Worm (Caenorhabditis elegans) whole organism, L4 larva: ENCODE measurements around the gene pyr-1.

ENCODE experiments used
- F26F4.8 ChIP-seq: fragments of 200-800 bp; sonication (Bioruptor generic); conservative IDR thresholded peaks from 2 replicates; pipeline ENCODE4 v1.3.6; 2022; ENCODE audit warnings: missing genetic modification characterization, missing compliant biosample characterization
- F44E2.7 ChIP-seq: fragments of 200-800 bp; sonication (Bioruptor generic); IDR thresholded peaks from 2 replicates; pipeline ENCODE4 v2.1.2; 2022; ENCODE audit warnings: missing genetic modification characterization, missing compliant biosample characterization
- Y75B8A.6 ChIP-seq: fragments of 200-800 bp; sonication (Bioruptor generic); IDR thresholded peaks from 2 replicates; pipeline ENCODE4 v1.3.6; 2022; ENCODE audit warnings: missing genetic modification reagents, missing genetic modification characterization, missing compliant biosample characterization
- ZK337.2 ChIP-seq: fragments of 200-800 bp; sonication (Bioruptor generic); IDR thresholded peaks from 2 replicates; pipeline ENCODE4 v1.3.6; 2022; ENCODE audit warnings: missing genetic modification reagents, missing genetic modification characterization, missing compliant biosample characterization
- aha-1 ChIP-seq: fragments of 150-350 bp; peaks from one replicate; lab custom pipeline; 2014; ENCODE audit warnings: missing biosample characterization, missing genetic modification characterization
- attf-4 ChIP-seq: sonication (generic microtip); optimal IDR thresholded peaks from 3 replicates; lab custom pipeline; 2017; ENCODE audit warnings: missing biosample characterization, missing genetic modification characterization
- ceh-44 ChIP-seq: fragments of 200-800 bp; sonication (Bioruptor generic); IDR thresholded peaks from 2 replicates; pipeline ENCODE4 v1.3.6; 2022; ENCODE audit warnings: missing genetic modification reagents, missing genetic modification characterization, missing compliant biosample characterization
- ceh-82 ChIP-seq: sonication (generic microtip); optimal IDR thresholded peaks from 2 replicates; lab custom pipeline; 2017; ENCODE audit warnings: missing biosample characterization, missing genetic modification characterization
- cey-2 ChIP-seq: sonication (generic microtip); optimal IDR thresholded peaks from 3 replicates; lab custom pipeline; 2017; ENCODE audit warnings: missing genetic modification characterization, mild to moderate bottlenecking, missing compliant biosample characterization, antibody characterized with exemption, borderline replicate concordance; ENCODE audit not compliant: insufficient read depth
- daf-16 ChIP-seq, 3 experiments: sonication (generic microtip); optimal IDR thresholded peaks; 2 replicates each; lab custom pipeline; 2016 to 2017; ENCODE audit warnings: missing genetic modification characterization in 3 of 3, missing genetic modification reagents in 3 of 3, mild to moderate bottlenecking in 2 of 3, missing compliant biosample characterization in 2 of 3, missing biosample characterization in 1 of 3, moderate library complexity in 1 of 3
- dve-1 ChIP-seq: sonication (generic microtip); optimal IDR thresholded peaks from 2 replicates; lab custom pipeline; 2017; ENCODE audit warnings: antibody characterized with exemption, mild to moderate bottlenecking, missing genetic modification characterization, missing compliant biosample characterization; ENCODE audit not compliant: insufficient read depth
- fos-1 ChIP-seq: fragments of 150-350 bp; optimal IDR thresholded peaks from 2 replicates; lab custom pipeline; 2014; ENCODE audit warnings: missing biosample characterization, missing genetic modification characterization
- hlh-11 ChIP-seq: fragments of 200-800 bp; sonication (Bioruptor generic); optimal IDR thresholded peaks from 2 replicates; lab custom pipeline; 2018; ENCODE audit warnings: mild to moderate bottlenecking, missing genetic modification characterization, missing compliant biosample characterization
- lin-29 ChIP-seq: fragments of 200-800 bp; sonication (Bioruptor generic); IDR thresholded peaks from 2 replicates; pipeline ENCODE4 v1.3.6; 2022; ENCODE audit warnings: missing genetic modification reagents, missing genetic modification characterization, missing compliant biosample characterization
- lsy-2 ChIP-seq, 2 experiments: fragments of 150-350 bp in 1 of 2; sonication (generic microtip) in 1 of 2; optimal IDR thresholded peaks; 2 replicates each; lab custom pipeline; 2014 to 2017; ENCODE audit warnings: missing biosample characterization in 2 of 2, missing genetic modification characterization in 2 of 2
- madf-9 ChIP-seq: fragments of 200-800 bp; sonication (Bioruptor generic); conservative IDR thresholded peaks from 2 replicates; pipeline ENCODE4 v1.3.6; 2022; ENCODE audit warnings: missing genetic modification reagents, missing genetic modification characterization, missing compliant biosample characterization
- mep-1 ChIP-seq: fragments of 150-350 bp; sonication (generic microtip); optimal IDR thresholded peaks from 3 replicates; lab custom pipeline; 2014; ENCODE audit warnings: missing biosample characterization, missing genetic modification characterization
- mes-2 ChIP-seq: sonication (generic microtip); optimal IDR thresholded peaks from 2 replicates; lab custom pipeline; 2016; ENCODE audit warnings: missing genotype, mild to moderate bottlenecking, missing genetic modification characterization, missing compliant biosample characterization; ENCODE audit not compliant: poor library complexity, severe bottlenecking
- nhr-10 ChIP-seq: fragments of 150-350 bp; optimal IDR thresholded peaks from 2 replicates; lab custom pipeline; 2014; ENCODE audit warnings: missing biosample characterization, missing genetic modification characterization
- nhr-111 ChIP-seq: fragments of 200-800 bp; sonication (Bioruptor generic); optimal IDR thresholded peaks from 2 replicates; lab custom pipeline; 2018; ENCODE audit warnings: mild to moderate bottlenecking, missing genetic modification characterization, missing compliant biosample characterization
- nhr-237 ChIP-seq: sonication (generic microtip); optimal IDR thresholded peaks from 2 replicates; lab custom pipeline; 2017; ENCODE audit warnings: missing biosample characterization, missing genetic modification characterization
- nhr-28 ChIP-seq: fragments of 150-350 bp; optimal IDR thresholded peaks from 2 replicates; lab custom pipeline; 2014; ENCODE audit warnings: missing biosample characterization, missing genetic modification characterization
- nhr-41 ChIP-seq: fragments of 200-800 bp; sonication (Bioruptor generic); IDR thresholded peaks from 2 replicates; pipeline ENCODE4 v1.3.6; 2022; ENCODE audit warnings: missing genetic modification reagents, missing genetic modification characterization, missing compliant biosample characterization
- nhr-42 ChIP-seq: fragments of 200-800 bp; sonication (Bioruptor generic); IDR thresholded peaks from 2 replicates; pipeline ENCODE4 v1.3.6; 2022; ENCODE audit warnings: missing genetic modification characterization, missing compliant biosample characterization
- nhr-48 ChIP-seq: sonication (generic microtip); optimal IDR thresholded peaks from 2 replicates; lab custom pipeline; 2016; ENCODE audit warnings: mild to moderate bottlenecking, missing genetic modification characterization, missing compliant biosample characterization
- pha-4 ChIP-seq, 2 experiments: fragments of 150-350 bp in 1 of 2; fragments of 200-800 bp in 1 of 2; sonication (Bioruptor generic) in 1 of 2; IDR thresholded peaks in 1 of 2; optimal IDR thresholded peaks in 1 of 2; 2 replicates each; pipeline versions ENCODE4 v1.3.6 to Lab custom; 2014 to 2022; ENCODE audit warnings: missing genetic modification characterization in 2 of 2, missing genetic modification reagents in 2 of 2, missing biosample characterization in 1 of 2, missing compliant biosample characterization in 1 of 2
- pqm-1 ChIP-seq: sonication (generic microtip); optimal IDR thresholded peaks from 2 replicates; lab custom pipeline; 2017; ENCODE audit warnings: missing biosample characterization, missing genetic modification characterization
- rbr-2 ChIP-seq: sonication (generic microtip); optimal IDR thresholded peaks from 2 replicates; lab custom pipeline; 2016; ENCODE audit warnings: missing genotype, missing genetic modification characterization, missing compliant biosample characterization
- set-16 ChIP-seq: fragments of 200-800 bp; sonication (Bioruptor generic); IDR thresholded peaks from 2 replicates; pipeline ENCODE4 v1.3.6; 2022; ENCODE audit warnings: missing genetic modification reagents, missing genetic modification characterization, missing compliant biosample characterization
- skn-1 ChIP-seq: fragments of 150-350 bp; optimal IDR thresholded peaks from 2 replicates; lab custom pipeline; 2014; ENCODE audit warnings: missing biosample characterization, missing genetic modification characterization
- snpc-1.2 ChIP-seq: fragments of 200-800 bp; sonication (Bioruptor generic); IDR thresholded peaks from 2 replicates; pipeline ENCODE4 v1.3.6; 2022; ENCODE audit warnings: missing genetic modification reagents, missing genetic modification characterization, missing compliant biosample characterization
- unc-130 ChIP-seq: sonication (generic microtip); optimal IDR thresholded peaks from 2 replicates; lab custom pipeline; 2016; ENCODE audit warnings: missing genetic modification reagents, missing genetic modification characterization, missing compliant biosample characterization
- unc-39 ChIP-seq: sonication (generic microtip); optimal IDR thresholded peaks from 2 replicates; lab custom pipeline; 2017; ENCODE audit warnings: missing biosample characterization, missing genetic modification characterization
- unc-62 ChIP-seq, 3 experiments: fragments of 150-350 bp in 1 of 3; sonication (generic microtip); optimal IDR thresholded peaks in 2 of 3; peaks in 1 of 3; 1 replicate in 1 of 3; 2 replicates in 2 of 3; lab custom pipeline; 2014 to 2017; ENCODE audit warnings: missing biosample characterization in 3 of 3, missing genetic modification characterization in 3 of 3, missing genetic modification reagents in 3 of 3, missing genotype in 1 of 3
- vab-7 ChIP-seq: fragments of 200-800 bp; sonication (Bioruptor generic); IDR thresholded peaks from 2 replicates; pipeline ENCODE4 v1.3.6; 2022; ENCODE audit warnings: missing genetic modification reagents, missing genetic modification characterization, missing compliant biosample characterization
- zag-1 ChIP-seq: fragments of 150-350 bp; optimal IDR thresholded peaks from 2 replicates; lab custom pipeline; 2014; ENCODE audit warnings: missing biosample characterization, missing genetic modification characterization
- ztf-11 ChIP-seq: fragments of 150-350 bp; optimal IDR thresholded peaks from 2 replicates; lab custom pipeline; 2014; ENCODE audit warnings: missing biosample characterization, missing genetic modification characterization
- ztf-7 ChIP-seq: fragments of 150-350 bp; optimal IDR thresholded peaks from 2 replicates; lab custom pipeline; 2014; ENCODE audit warnings: missing biosample characterization, missing genetic modification characterization

Gene pyr-1

DNA sequence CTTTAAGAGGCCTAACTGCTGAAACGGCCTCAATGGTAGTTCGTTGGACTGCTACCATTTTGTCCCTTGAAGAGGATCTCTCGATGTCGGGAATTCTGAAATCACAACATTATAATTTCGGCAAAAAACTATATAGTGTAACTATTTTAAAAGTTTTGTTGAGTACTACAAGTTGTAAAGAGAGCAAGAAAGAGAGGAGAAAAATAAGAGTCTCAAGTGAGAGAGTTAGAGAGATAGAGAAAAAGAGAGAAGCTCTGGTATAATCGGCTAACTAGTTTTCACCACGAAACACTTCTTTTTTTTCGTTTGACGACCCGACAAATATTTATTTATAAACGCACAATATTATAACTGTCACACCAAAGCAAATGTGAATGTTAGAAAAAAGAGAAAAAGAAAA, 13.3 kb upstream of the pyr-1 start, which contains the start of gene vab-9:
TSS of gene vab-9 (minus strand) at position 101 of the 400 bp plus-strand sequence.
- TF ChIP-seq nhr-48 (tag; lab: Kevin White, UChicago), result no peak
- no peak for TF ChIP-seq ztf-11 (tag; lab: Kevin White, UChicago)
- no peak for TF ChIP-seq hlh-11

DNA sequence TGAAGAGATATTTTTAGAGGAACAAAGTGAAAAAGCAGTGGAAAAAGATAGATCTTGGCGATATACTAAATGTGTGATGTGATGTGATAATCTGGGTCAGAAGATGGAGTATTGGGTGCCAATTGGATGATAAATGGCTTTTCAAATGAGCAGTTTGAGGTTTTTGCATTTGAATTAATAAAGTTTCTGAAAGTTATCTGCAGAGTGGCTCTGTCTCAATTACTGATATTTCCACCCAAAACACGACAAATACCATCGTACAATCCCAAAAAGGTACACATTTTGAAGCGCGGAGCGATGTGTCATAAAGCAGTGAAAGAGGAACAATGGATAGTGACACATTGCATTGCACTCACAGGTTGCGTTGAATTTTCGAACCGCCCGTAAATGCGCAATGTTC, 11.4 kb upstream of the pyr-1 start:
- peak in 1 of 2 experiments; percentile 96 for TF ChIP-seq unc-62 (GFP tag; optimal IDR thresholded peaks at IDR 0.05 in 1 of 2; lab: Kevin White, UChicago)
- no peak for TF ChIP-seq unc-62 (tag; optimal IDR thresholded peaks at IDR 0.05; lab: Kevin White, UChicago)
- no peak for TF ChIP-seq ZK337.2 (GFP tag; lab: Robert Waterston, UW)
- TF ChIP-seq ceh-82, result no peak
- TF ChIP-seq F44E2.7 (GFP tag; lab: Robert Waterston, UW), result no peak
- TF ChIP-seq aha-1 (tag; lab: Kevin White, UChicago), result peak; percentile 26
- TF ChIP-seq rbr-2 (tag; lab: Kevin White, UChicago), result no peak
- TF ChIP-seq pqm-1, result no peak
- TF ChIP-seq nhr-111 (GFP tag; lab: Kevin White, UChicago), result no peak
- no peak for TF ChIP-seq madf-9 (GFP tag; lab: Robert Waterston, UW)
- TF ChIP-seq unc-39 (tag; lab: Kevin White, UChicago), result no peak
- TF ChIP-seq, all 104 proteins: peak for 2

- TF ChIP-seq zag-1 (tag; lab: Kevin White, UChicago), result no peak
- TF ChIP-seq dve-1 (tag; lab: Kevin White, UChicago), result peak; percentile 51
- no peak for TF ChIP-seq vab-7 (GFP tag; lab: Robert Waterston, UW)
- TF ChIP-seq daf-16 (GFP tag; optimal IDR thresholded peaks at IDR 0.05; lab: Kevin White, UChicago), result no peak
- TF ChIP-seq daf-16 (tag; optimal IDR thresholded peaks at IDR 0.05; lab: Kevin White, UChicago), result peak; percentile 15
- TF ChIP-seq ztf-7 (tag; lab: Kevin White, UChicago), result no peak
- no peak for TF ChIP-seq nhr-42 (GFP tag; lab: Robert Waterston, UW)
- TF ChIP-seq pha-4 (GFP tag; IDR thresholded peaks at IDR 0.05; lab: Robert Waterston, UW), result no peak
- peak; percentile 65 for TF ChIP-seq pha-4 (tag; optimal IDR thresholded peaks at IDR 0.05; lab: Kevin White, UChicago)
- peak in 1 of 2 experiments; percentile 31 for TF ChIP-seq lsy-2 (tag; optimal IDR thresholded peaks at IDR 0.05; lab: Kevin White, UChicago)
- no peak for TF ChIP-seq attf-4
- TF ChIP-seq mep-1 (tag; lab: Kevin White, UChicago), result peak; percentile 26
- TF ChIP-seq, all 104 proteins: peak for 5
These were observed 10.4 kb upstream of the pyr-1 start for ce11 chrII:8640503-8640902.

DNA sequence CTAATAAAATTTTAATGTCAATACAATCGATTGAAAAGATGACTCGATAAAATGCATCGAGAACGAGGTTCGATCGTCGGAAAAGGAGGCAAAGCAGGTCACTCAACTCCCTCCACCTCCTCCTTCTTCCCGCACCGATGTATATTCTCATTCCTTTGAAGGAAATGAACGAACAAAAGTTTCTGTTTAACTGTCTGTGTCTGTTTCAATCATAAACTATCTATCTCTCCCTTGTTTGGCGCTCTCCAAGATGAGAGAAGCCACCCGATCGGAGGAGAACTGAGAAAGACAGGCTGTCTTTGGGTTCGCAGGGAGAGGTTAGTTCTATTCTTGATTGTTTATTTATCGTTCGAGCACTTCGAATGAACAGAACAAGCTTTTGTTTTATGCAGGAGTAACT, 9.8 kb upstream of the pyr-1 start, which contains the start of gene D2085.7:
TSS of gene D2085.7 (plus strand) at position 251 of the 400 bp plus-strand sequence.
- TF ChIP-seq unc-39 (tag; lab: Kevin White, UChicago) (no peak), nhr-10 (no peak), snpc-1.2 (GFP tag; lab: Robert Waterston, UW) (no peak), mes-2 (tag; lab: Kevin White, UChicago) (peak; percentile 10), cey-2 (no peak), nhr-28 (tag; lab: Kevin White, UChicago) (peak; percentile 3), dve-1 (tag; lab: Kevin White, UChicago) (peak; percentile 9), hlh-11 (peak; percentile 14), daf-16 (GFP tag; optimal IDR thresholded peaks at IDR 0.05; lab: Kevin White, UChicago) (no peak), daf-16 (tag; optimal IDR thresholded peaks at IDR 0.05; lab: Kevin White, UChicago) (peak; percentile 19)
- TF ChIP-seq, all 104 proteins: peak for 5

DNA sequence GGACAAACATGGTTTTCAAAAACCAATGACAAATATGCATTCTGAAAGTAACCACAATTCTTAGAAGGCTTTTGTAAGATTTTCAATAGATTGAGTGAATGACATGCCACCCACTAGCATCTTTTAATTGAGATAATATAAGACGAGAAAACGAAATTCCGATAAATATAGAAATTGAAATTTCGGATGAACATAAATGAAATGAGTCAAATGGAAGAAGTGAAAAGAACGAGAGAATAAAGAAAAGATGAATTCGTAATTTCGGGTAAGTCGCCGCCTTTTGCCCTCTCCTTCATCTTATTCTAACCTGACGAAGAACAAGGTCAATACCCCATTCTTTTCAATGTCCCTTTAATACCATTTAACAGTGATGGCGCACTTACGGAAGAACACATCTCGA, 8.5 kb upstream of the pyr-1 start:
- TF ChIP-seq F26F4.8 (GFP tag; lab: Robert Waterston, UW) (no peak), unc-130 (GFP tag; lab: Kevin White, UChicago) (no peak), F44E2.7 (GFP tag; lab: Robert Waterston, UW) (no peak), skn-1 (tag; lab: Kevin White, UChicago) (no peak), ceh-82 (no peak), nhr-111 (GFP tag; lab: Kevin White, UChicago) (no peak), fos-1 (tag; lab: Kevin White, UChicago) (no peak), nhr-41 (GFP tag; lab: Robert Waterston, UW) (no peak), set-16 (GFP tag; lab: Robert Waterston, UW) (no peak), lin-29 (GFP tag; lab: Robert Waterston, UW) (no peak), ceh-44 (no peak), nhr-237 (tag; lab: Kevin White, UChicago) (no peak), Y75B8A.6 (no peak)
